Fruit fly (Drosophila melanogaster): ENCODE results near the gene CG42718.

The CG42718 gene

DNA sequence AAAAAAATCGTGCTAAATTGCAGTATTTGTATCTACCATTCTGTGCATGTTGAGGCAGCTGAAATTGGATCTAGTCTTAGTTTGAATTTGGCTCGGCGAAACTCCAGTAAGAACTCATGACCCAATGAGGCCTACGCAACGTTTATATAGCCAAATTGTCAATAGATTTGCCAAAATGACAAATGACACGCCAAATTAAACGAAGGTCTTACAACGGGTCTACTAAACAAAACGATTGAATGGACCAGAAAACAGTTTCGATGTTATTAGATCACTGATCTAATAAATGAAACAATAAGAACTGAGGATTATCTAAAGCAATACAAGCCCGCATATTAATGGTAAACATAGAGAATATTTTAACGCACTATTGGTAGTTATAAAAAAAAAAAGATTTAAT is at the start of gene CG42718:
Gene CG42718, minus strand, starts transcription at position 101 of the 400 bp plus-strand sequence.
- TF ChIP-seq h (optimal IDR thresholded peaks at IDR 0.05): no peak
- TF ChIP-seq insv (optimal IDR thresholded peaks at IDR 0.05): no peak
- TF ChIP-seq Myc (optimal IDR thresholded peaks at IDR 0.05): no peak
- TF ChIP-seq ttk (optimal IDR thresholded peaks at IDR 0.05): no peak
- TF ChIP-seq Sin3A (optimal IDR thresholded peaks at IDR 0.05): no peak
- no peak for TF ChIP-seq psq (optimal IDR thresholded peaks at IDR 0.05)

- TF ChIP-seq h (optimal IDR thresholded peaks at IDR 0.05) (no peak), Myc (optimal IDR thresholded peaks at IDR 0.05) (no peak), psq (optimal IDR thresholded peaks at IDR 0.05) (no peak), insv (optimal IDR thresholded peaks at IDR 0.05) (no peak), ttk (optimal IDR thresholded peaks at IDR 0.05) (no peak), Sin3A (optimal IDR thresholded peaks at IDR 0.05) (no peak)
Measured at dm6 chr3L:16369526-16369925, 48.5 kb upstream of the CG42718 start, which contains the start of gene CG18814. Gene CG18814 (plus strand): TSS chr3L:16369826.

DNA sequence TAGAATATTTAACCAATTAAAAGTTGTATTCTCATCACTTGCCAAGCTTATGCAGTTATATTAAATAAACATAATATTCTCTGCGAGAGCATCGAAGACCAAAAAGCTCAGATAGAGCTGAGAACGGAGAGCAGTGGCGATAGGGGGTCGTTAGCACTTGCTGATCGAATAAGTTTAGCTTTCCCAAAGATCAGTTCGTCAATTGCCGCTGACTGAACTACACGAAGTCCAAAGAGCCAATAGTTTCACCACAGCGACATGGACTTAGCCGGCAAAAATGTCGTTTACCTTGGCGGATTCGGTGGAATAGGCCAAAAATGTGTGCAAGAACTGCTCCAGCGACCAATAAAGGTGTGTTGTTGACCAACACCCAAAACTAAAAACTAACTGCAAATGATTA is 47.1 kb upstream of the CG42718 start, which contains the start of gene CG4842:
Gene CG4842, plus strand, starts transcription at position 191 of the 400 bp plus-strand sequence.
- TF ChIP-seq insv (optimal IDR thresholded peaks at IDR 0.05) (no peak), psq (optimal IDR thresholded peaks at IDR 0.05) (no peak), Myc (optimal IDR thresholded peaks at IDR 0.05) (no peak), h (optimal IDR thresholded peaks at IDR 0.05) (no peak), ttk (optimal IDR thresholded peaks at IDR 0.05) (no peak), Sin3A (optimal IDR thresholded peaks at IDR 0.05) (no peak)

- TF ChIP-seq Myc (optimal IDR thresholded peaks at IDR 0.05): no peak
- no peak for TF ChIP-seq h (optimal IDR thresholded peaks at IDR 0.05)
- no peak for TF ChIP-seq insv (optimal IDR thresholded peaks at IDR 0.05)
- TF ChIP-seq ttk (optimal IDR thresholded peaks at IDR 0.05): no peak
- TF ChIP-seq psq (optimal IDR thresholded peaks at IDR 0.05): no peak
- TF ChIP-seq Sin3A (optimal IDR thresholded peaks at IDR 0.05): no peak
Measured at dm6 chr3L:16367240-16367639, 46.2 kb upstream of the CG42718 start, which contains the start of gene Cpr72Ec. Gene Cpr72Ec (minus strand): TSS chr3L:16367340.

DNA sequence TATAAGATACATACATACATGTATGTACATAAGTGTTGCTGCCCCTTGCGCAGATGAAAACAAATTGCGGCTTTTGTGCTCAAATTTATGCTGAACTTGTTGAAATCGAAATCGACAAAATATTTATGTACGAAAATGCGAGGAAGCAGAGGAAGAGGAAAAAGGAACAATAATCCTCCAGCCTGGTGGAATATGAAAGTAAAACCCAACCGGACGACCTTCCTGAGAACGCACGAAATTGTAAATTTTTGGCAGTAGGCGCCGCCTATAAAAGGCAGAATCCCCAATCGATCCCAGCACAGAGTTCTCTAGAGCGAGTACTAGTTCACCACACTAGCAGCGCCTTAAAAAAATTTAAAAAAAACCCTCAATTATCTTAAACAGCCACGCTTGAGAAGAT is 43.5 kb upstream of the CG42718 start, which contains the start of gene Cpr72Eb:
Gene Cpr72Eb, plus strand, starts transcription at position 301 of the 400 bp plus-strand sequence.
- TF ChIP-seq psq (optimal IDR thresholded peaks at IDR 0.05) (no peak), h (optimal IDR thresholded peaks at IDR 0.05) (no peak), Myc (optimal IDR thresholded peaks at IDR 0.05) (no peak), ttk (optimal IDR thresholded peaks at IDR 0.05) (no peak), insv (optimal IDR thresholded peaks at IDR 0.05) (no peak), Sin3A (optimal IDR thresholded peaks at IDR 0.05) (no peak)

DNA sequence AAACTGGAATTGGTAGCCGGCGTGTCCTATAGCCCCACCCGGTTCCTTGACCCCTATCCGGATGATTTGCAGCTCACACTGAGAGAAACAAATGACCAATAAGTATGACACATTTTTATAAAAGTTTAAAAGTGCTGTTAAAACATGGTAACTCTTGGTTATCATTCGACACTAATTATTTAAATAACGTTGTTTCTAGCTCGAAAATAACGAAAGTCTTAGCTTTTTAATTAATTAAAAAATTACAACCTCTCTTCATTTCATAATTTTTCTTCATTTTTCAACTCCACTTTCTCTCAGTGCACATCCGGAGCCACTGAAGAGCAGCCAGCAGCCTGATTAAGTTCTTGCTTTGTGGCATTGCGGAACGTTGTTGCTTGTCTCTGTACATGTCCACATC is 43.1 kb upstream of the CG42718 start:
- TF ChIP-seq ttk (optimal IDR thresholded peaks at IDR 0.05) (no peak), Myc (optimal IDR thresholded peaks at IDR 0.05) (no peak), Sin3A (optimal IDR thresholded peaks at IDR 0.05) (no peak)

DNA sequence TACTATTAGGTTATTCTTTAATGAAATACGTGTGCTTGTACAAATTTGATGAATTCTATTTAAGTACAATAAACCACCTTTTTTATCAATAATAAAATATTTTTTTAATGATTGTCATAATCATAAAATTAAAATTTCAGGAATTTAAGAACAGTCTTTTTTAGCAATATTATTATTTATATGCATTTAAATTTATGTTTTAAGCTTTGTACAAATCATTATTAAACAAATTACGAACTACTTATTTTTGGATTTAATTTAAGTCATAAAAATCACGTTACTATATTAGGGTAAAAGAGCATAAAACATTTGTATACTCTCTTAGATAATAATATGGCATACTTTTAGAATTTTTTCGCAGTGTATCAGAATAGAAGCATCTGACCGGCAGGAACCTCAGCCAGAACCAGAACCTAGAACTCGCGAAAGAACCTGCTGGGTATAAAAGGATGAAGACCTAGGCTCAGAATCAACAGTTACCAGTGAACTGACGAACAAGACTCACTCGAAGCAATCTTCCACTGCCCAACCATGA is 41.1 kb upstream of the CG42718 start, which contains the start of gene Cpr72Ea:
Gene Cpr72Ea, plus strand, starts transcription at position 485 of the 535 bp plus-strand sequence.
- TF ChIP-seq ttk (optimal IDR thresholded peaks at IDR 0.05) (no peak), psq (optimal IDR thresholded peaks at IDR 0.05) (no peak), h (optimal IDR thresholded peaks at IDR 0.05) (no peak), Sin3A (optimal IDR thresholded peaks at IDR 0.05) (no peak), Myc (optimal IDR thresholded peaks at IDR 0.05) (no peak), insv (optimal IDR thresholded peaks at IDR 0.05) (no peak)

DNA sequence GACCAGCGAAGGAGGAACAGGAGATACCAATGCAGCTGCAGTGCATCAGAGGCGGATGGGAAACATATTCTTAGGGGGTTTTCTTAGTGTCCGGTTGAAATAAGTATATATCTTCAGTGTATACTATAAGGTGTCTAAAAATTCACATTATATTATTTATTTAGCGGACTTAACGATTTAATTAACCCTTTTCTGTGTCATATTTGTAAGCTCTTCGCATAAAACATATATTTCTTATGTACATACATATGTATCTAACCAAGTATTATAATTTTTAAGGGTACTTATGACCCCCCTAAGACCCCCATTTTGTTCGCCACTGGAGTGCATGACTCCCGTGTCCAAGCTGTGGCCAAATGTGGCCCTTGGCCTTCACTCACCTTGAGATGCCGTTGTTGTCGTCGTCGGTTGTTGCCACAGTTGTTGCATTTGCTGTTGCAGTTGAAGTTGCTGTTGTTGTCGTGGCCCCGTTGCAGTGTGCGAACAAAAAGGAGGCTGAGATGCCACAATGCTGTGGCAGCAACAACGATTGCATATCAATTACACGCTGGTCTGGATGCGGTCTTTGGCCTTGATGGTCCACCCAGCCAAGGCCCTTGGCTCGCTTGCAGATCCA is 40.2 kb upstream of the CG42718 start:
- no peak for TF ChIP-seq psq (optimal IDR thresholded peaks at IDR 0.05)

DNA sequence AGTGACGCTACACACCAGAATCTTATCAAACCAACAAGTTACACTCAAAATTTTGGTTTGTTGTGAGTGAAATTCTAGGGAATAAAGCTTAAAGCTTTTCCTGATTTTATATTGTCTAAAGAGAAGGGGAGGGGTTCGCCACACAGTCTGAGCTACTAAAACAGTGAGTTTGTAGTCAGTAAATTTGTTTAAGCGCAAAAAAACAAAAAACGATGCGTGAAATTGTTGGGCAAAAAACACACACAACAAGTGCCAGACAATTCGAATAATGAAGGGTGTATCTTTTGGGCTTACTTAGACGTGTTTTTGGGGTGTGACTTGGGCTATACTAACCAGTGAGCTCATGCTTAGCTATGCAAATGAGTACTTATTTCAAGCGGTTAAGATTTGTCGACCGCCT is 38.7 kb upstream of the CG42718 start:
- TF ChIP-seq Myc (optimal IDR thresholded peaks at IDR 0.05) (no peak), h (optimal IDR thresholded peaks at IDR 0.05) (no peak)

DNA sequence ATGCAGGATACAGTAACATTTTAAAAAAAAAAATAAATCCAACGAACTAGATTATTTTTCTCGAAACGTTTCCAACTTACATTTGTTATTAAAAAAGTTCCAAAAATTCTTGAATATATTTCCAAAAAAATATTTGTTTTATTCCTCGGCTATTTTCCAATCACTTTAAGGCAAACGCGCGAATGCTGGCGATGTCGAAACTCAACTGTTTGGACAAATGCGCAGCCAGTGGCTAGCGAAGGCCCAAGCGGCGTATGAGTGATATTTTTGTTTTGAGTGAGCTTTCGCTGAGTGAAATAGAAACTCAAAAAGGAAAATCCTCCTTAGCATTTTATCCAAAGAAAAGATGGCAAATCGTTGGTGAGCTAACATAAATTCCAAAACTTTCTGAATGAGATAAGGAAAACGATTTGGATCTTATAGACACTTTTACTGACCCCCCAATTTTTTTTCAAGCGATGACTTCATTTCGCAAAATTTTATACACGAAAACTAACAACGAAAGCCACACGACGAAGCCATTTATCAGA is 38.2 kb upstream of the CG42718 start, which contains the start of gene ringer:
Gene ringer, minus strand, starts transcription at position 210 of the 530 bp plus-strand sequence.
- TF ChIP-seq h (optimal IDR thresholded peaks at IDR 0.05) (no peak), Myc (optimal IDR thresholded peaks at IDR 0.05) (no peak), psq (optimal IDR thresholded peaks at IDR 0.05) (no peak), ttk (optimal IDR thresholded peaks at IDR 0.05) (no peak), Sin3A (optimal IDR thresholded peaks at IDR 0.05) (no peak), insv (optimal IDR thresholded peaks at IDR 0.05) (no peak)

- no peak for TF ChIP-seq Sin3A (optimal IDR thresholded peaks at IDR 0.05)
- TF ChIP-seq psq (optimal IDR thresholded peaks at IDR 0.05): no peak
- TF ChIP-seq h (optimal IDR thresholded peaks at IDR 0.05): no peak
- TF ChIP-seq Myc (optimal IDR thresholded peaks at IDR 0.05): no peak
- no peak for TF ChIP-seq ttk (optimal IDR thresholded peaks at IDR 0.05)
- TF ChIP-seq insv (optimal IDR thresholded peaks at IDR 0.05): no peak
Measured at dm6 chr3L:16357860-16358259, 36.8 kb upstream of the CG42718 start.

dm6 chr3L:16357187-16357728 is 36.2 kb upstream of the CG42718 start:
- no peak for TF ChIP-seq psq (optimal IDR thresholded peaks at IDR 0.05)
- TF ChIP-seq h (optimal IDR thresholded peaks at IDR 0.05): no peak
- TF ChIP-seq ttk (optimal IDR thresholded peaks at IDR 0.05): no peak
- TF ChIP-seq Sin3A (optimal IDR thresholded peaks at IDR 0.05): no peak
- TF ChIP-seq Myc (optimal IDR thresholded peaks at IDR 0.05): no peak
- TF ChIP-seq insv (optimal IDR thresholded peaks at IDR 0.05): no peak
